Worm (Caenorhabditis elegans) whole organism, L2 larva: ENCODE results near the gene ani-2.

ENCODE experiments used
- C34F6.9 ChIP-seq: fragments of 150-350 bp; optimal IDR thresholded peaks from 2 replicates; lab custom pipeline; 2014; ENCODE audit warnings: missing biosample characterization, missing genetic modification characterization
- F13H6.1 ChIP-seq: sonication (generic microtip); optimal IDR thresholded peaks from 2 replicates; lab custom pipeline; 2016; ENCODE audit warnings: missing genetic modification characterization, missing compliant biosample characterization
- R02D3.7 ChIP-seq: fragments of 150-350 bp; optimal IDR thresholded peaks from 2 replicates; lab custom pipeline; 2014; ENCODE audit warnings: missing biosample characterization, missing genetic modification characterization
- Y55F3AM.14 ChIP-seq: fragments of 200-800 bp; sonication (Bioruptor generic); optimal IDR thresholded peaks from 2 replicates; lab custom pipeline; 2018; ENCODE audit warnings: mild to moderate bottlenecking, missing genetic modification characterization, missing compliant biosample characterization
- ZK546.5 ChIP-seq: sonication (generic microtip); optimal IDR thresholded peaks from 2 replicates; lab custom pipeline; 2017; ENCODE audit warnings: missing biosample characterization, missing genetic modification characterization
- alr-1 ChIP-seq: fragments of 150-350 bp; optimal IDR thresholded peaks from 2 replicates; lab custom pipeline; 2014; ENCODE audit warnings: missing biosample characterization, missing genetic modification characterization
- aly-2 ChIP-seq: fragments of 150-350 bp; optimal IDR thresholded peaks from 2 replicates; lab custom pipeline; 2014; ENCODE audit warnings: missing biosample characterization, missing genetic modification characterization
- ama-1 ChIP-seq: fragments of 150-350 bp; optimal IDR thresholded peaks from 2 replicates; lab custom pipeline; 2018; ENCODE audit warnings: inconsistent platforms
- blmp-1 ChIP-seq: sonication (generic microtip); optimal IDR thresholded peaks from 2 replicates; lab custom pipeline; 2017; ENCODE audit warnings: missing genetic modification characterization, mild to moderate bottlenecking, missing compliant biosample characterization, antibody characterized with exemption, moderate library complexity; ENCODE audit not compliant: insufficient read depth
- ceh-16 ChIP-seq: fragments of 150-350 bp; optimal IDR thresholded peaks from 2 replicates; lab custom pipeline; 2014; ENCODE audit warnings: missing biosample characterization, missing genetic modification characterization
- ceh-82 ChIP-seq: fragments of 150-350 bp; optimal IDR thresholded peaks from 2 replicates; lab custom pipeline; 2014; ENCODE audit warnings: missing biosample characterization, missing genetic modification characterization
- crh-2 ChIP-seq: sonication (generic microtip); optimal IDR thresholded peaks from 2 replicates; lab custom pipeline; 2017; ENCODE audit warnings: missing biosample characterization, missing genetic modification characterization
- dmd-4 ChIP-seq: sonication (generic microtip); optimal IDR thresholded peaks from 2 replicates; lab custom pipeline; 2017; ENCODE audit warnings: missing biosample characterization, missing genetic modification characterization
- egl-27 ChIP-seq: sonication (generic microtip); optimal IDR thresholded peaks from 3 replicates; lab custom pipeline; 2017; ENCODE audit warnings: missing biosample characterization, missing genetic modification reagents, missing genetic modification characterization
- elt-3 ChIP-seq: sonication (generic microtip); optimal IDR thresholded peaks from 2 replicates; lab custom pipeline; 2017; ENCODE audit warnings: missing biosample characterization, missing genetic modification characterization
- fos-1 ChIP-seq: fragments of 150-350 bp; optimal IDR thresholded peaks from 2 replicates; lab custom pipeline; 2014; ENCODE audit warnings: missing biosample characterization, missing genetic modification characterization
- gmeb-1 ChIP-seq: fragments of 150-350 bp; optimal IDR thresholded peaks from 2 replicates; lab custom pipeline; 2014; ENCODE audit warnings: missing biosample characterization, missing genetic modification characterization
- lin-11 ChIP-seq: fragments of 150-350 bp; sonication (generic microtip); optimal IDR thresholded peaks from 2 replicates; lab custom pipeline; 2014; ENCODE audit warnings: missing biosample characterization, missing genetic modification characterization, inconsistent platforms, mixed read lengths
- lin-13 ChIP-seq: fragments of 150-350 bp; optimal IDR thresholded peaks from 2 replicates; lab custom pipeline; 2014; ENCODE audit warnings: missing biosample characterization, missing genetic modification reagents, missing genetic modification characterization
- lin-39 ChIP-seq: fragments of 150-350 bp; optimal IDR thresholded peaks from 2 replicates; lab custom pipeline; 2014; ENCODE audit warnings: missing biosample characterization, missing genetic modification reagents, missing genetic modification characterization
- lsy-2 ChIP-seq, 2 experiments: fragments of 150-350 bp in 1 of 2; sonication (generic microtip) in 1 of 2; optimal IDR thresholded peaks; 2 replicates each; lab custom pipeline; 2014 to 2017; ENCODE audit warnings: missing biosample characterization in 2 of 2, missing genetic modification characterization in 2 of 2
- mab-5 ChIP-seq: fragments of 150-350 bp; optimal IDR thresholded peaks from 2 replicates; lab custom pipeline; 2014; ENCODE audit warnings: missing biosample characterization, missing genetic modification characterization
- mbf-1 ChIP-seq: sonication (generic microtip); optimal IDR thresholded peaks from 2 replicates; lab custom pipeline; 2017; ENCODE audit warnings: missing biosample characterization, missing genetic modification characterization
- mdl-1 ChIP-seq, 2 experiments: fragments of 150-350 bp in 1 of 2; sonication (generic microtip) in 1 of 2; optimal IDR thresholded peaks; 2 replicates each; lab custom pipeline; 2017; ENCODE audit warnings: missing biosample characterization in 2 of 2, missing genetic modification characterization in 2 of 2
- nhr-11 ChIP-seq: fragments of 150-350 bp; optimal IDR thresholded peaks from 2 replicates; lab custom pipeline; 2014; ENCODE audit warnings: missing biosample characterization, missing genetic modification characterization
- nhr-12 ChIP-seq: fragments of 150-350 bp; optimal IDR thresholded peaks from 2 replicates; lab custom pipeline; 2014; ENCODE audit warnings: missing biosample characterization, missing genetic modification characterization
- nhr-129 ChIP-seq: fragments of 150-350 bp; optimal IDR thresholded peaks from 2 replicates; lab custom pipeline; 2014; ENCODE audit warnings: missing biosample characterization, missing genetic modification characterization
- nhr-21 ChIP-seq: fragments of 150-350 bp; optimal IDR thresholded peaks from 2 replicates; lab custom pipeline; 2014; ENCODE audit warnings: missing biosample characterization, missing genetic modification characterization
- nhr-23 ChIP-seq: fragments of 150-350 bp; optimal IDR thresholded peaks from 2 replicates; lab custom pipeline; 2014; ENCODE audit warnings: missing biosample characterization, missing genetic modification reagents, missing genetic modification characterization
- nhr-237 ChIP-seq: fragments of 150-350 bp; optimal IDR thresholded peaks from 2 replicates; lab custom pipeline; 2014; ENCODE audit warnings: missing biosample characterization, missing genetic modification characterization
- nhr-25 ChIP-seq: fragments of 150-350 bp; sonication (generic microtip); optimal IDR thresholded peaks from 3 replicates; lab custom pipeline; 2014; ENCODE audit warnings: missing biosample characterization, missing genetic modification characterization
- nhr-6 ChIP-seq: fragments of 150-350 bp; optimal IDR thresholded peaks from 2 replicates; lab custom pipeline; 2014; ENCODE audit warnings: missing biosample characterization, missing genetic modification characterization
- nhr-77 ChIP-seq: fragments of 150-350 bp; optimal IDR thresholded peaks from 2 replicates; lab custom pipeline; 2014; ENCODE audit warnings: missing biosample characterization, missing genetic modification characterization
- peb-1 ChIP-seq: fragments of 150-350 bp; optimal IDR thresholded peaks from 2 replicates; lab custom pipeline; 2014; ENCODE audit warnings: missing biosample characterization, missing genetic modification characterization
- sem-4 ChIP-seq: fragments of 150-350 bp; optimal IDR thresholded peaks from 2 replicates; lab custom pipeline; 2014; ENCODE audit warnings: missing biosample characterization, missing genetic modification reagents, missing genetic modification characterization
- skn-1 ChIP-seq: sonication (generic microtip); optimal IDR thresholded peaks from 2 replicates; lab custom pipeline; 2017; ENCODE audit warnings: missing biosample characterization, missing genetic modification characterization
- sma-3 ChIP-seq: sonication (generic microtip); optimal IDR thresholded peaks from 2 replicates; lab custom pipeline; 2016; ENCODE audit warnings: missing genetic modification reagents, missing genetic modification characterization, missing compliant biosample characterization
- sma-9 ChIP-seq, 2 experiments: fragments of 150-350 bp in 1 of 2; sonication (generic microtip) in 1 of 2; optimal IDR thresholded peaks; 2 replicates each; lab custom pipeline; 2014 to 2016; ENCODE audit warnings: missing genetic modification characterization in 2 of 2, mild to moderate bottlenecking in 1 of 2, missing biosample characterization in 1 of 2, missing compliant biosample characterization in 1 of 2, missing genetic modification reagents in 1 of 2, moderate library complexity in 1 of 2
- snpc-4 ChIP-seq: fragments of 150-350 bp; optimal IDR thresholded peaks from 2 replicates; lab custom pipeline; 2014; ENCODE audit warnings: missing biosample characterization, missing genetic modification characterization
- unc-39 ChIP-seq: fragments of 150-350 bp; optimal IDR thresholded peaks from 2 replicates; lab custom pipeline; 2014; ENCODE audit warnings: missing biosample characterization, missing genetic modification characterization
- unc-55 ChIP-seq: fragments of 150-350 bp; sonication (generic microtip); optimal IDR thresholded peaks from 3 replicates; lab custom pipeline; 2014; ENCODE audit warnings: missing biosample characterization, missing genetic modification reagents, missing genetic modification characterization
- unc-62 ChIP-seq: fragments of 150-350 bp; optimal IDR thresholded peaks from 2 replicates; lab custom pipeline; 2014; ENCODE audit warnings: missing biosample characterization, missing genetic modification reagents, missing genetic modification characterization
- zag-1 ChIP-seq: fragments of 150-350 bp; optimal IDR thresholded peaks from 2 replicates; lab custom pipeline; 2014; ENCODE audit warnings: missing biosample characterization, missing genetic modification characterization
- ztf-1 ChIP-seq: fragments of 200-800 bp; sonication (Bioruptor generic); conservative IDR thresholded peaks from 2 replicates; pipeline ENCODE4 v1.3.6; 2022; ENCODE audit warnings: missing genetic modification characterization, missing compliant biosample characterization
- ztf-11 ChIP-seq: sonication (generic microtip); optimal IDR thresholded peaks from 2 replicates; lab custom pipeline; 2017; ENCODE audit warnings: missing biosample characterization, missing genetic modification characterization
- ztf-4 ChIP-seq: fragments of 150-350 bp; optimal IDR thresholded peaks from 2 replicates; lab custom pipeline; 2014; ENCODE audit warnings: missing biosample characterization, missing genetic modification characterization

Gene ani-2

DNA sequence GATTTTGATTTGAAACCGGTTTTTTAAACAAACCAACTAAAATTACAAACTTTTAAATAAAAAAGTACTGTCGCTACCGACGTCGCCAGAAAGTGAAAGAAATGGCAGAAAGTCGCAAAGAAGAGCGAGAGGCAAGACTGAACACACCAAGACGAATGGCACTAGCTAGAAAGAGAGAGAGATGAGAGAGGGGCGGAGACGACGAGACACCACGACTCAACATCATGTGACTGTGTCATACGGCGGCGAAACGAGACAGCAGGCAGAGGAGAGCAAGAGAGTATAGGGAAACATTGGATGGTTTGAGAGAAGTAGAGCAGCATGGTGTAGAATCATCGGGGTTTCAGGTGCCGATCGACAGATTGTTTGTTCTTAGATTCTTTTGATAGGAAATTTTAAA is 16.8 kb downstream of the ani-2 start (continued):
- TF ChIP-seq unc-62 (GFP tag; lab: Kevin White, UChicago): peak; percentile 64

DNA sequence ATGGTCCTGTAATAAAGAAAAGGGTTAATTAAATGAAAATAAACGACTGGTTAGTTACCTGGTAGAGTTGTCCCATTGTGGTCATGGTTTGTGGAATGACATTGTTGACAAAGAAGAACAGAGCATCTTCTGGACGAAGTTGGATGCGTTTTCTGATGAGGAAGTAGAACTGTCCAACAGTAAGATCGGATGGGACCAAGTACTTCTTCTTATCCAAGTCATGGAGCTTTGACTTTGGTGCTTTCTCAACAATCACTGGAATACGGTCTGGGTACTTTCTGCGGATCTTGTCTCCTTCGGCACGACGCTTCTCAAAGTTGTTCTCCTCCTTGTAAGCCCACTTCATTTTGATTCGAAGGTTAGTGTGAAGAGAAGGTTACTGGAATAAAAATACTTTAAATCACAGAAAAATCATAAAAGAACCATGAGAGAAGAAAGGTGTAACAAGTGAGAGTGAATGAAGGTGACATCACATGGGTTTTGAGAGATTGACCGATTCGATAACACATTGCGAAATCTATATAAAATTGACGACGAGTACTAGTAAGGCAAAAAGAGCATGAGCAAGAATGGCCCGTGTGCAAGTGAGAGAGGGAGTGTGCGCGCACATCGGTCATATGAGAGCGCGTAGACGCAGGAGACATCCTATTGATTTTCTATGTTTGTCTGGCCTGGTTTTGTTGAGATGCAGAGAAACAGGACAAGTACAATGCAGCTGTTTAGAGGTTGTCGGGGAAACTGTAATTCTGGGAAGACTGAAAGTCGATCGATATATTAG is 17.6 kb downstream of the ani-2 start, which contains the start of gene lgg-1:
Gene lgg-1, minus strand, starts transcription at position 379 of the 778 bp plus-strand sequence.
- TF ChIP-seq unc-55 (GFP tag; lab: Kevin White, UChicago) (peak; percentile 68), unc-39 (tag; lab: Kevin White, UChicago) (no peak), lin-11 (tag; lab: Kevin White, UChicago) (peak; percentile 60), ceh-82 (tag; lab: Kevin White, UChicago) (peak; percentile 28), ama-1 (lab: Kevin White, UChicago) (peak; percentile 97), nhr-12 (tag; lab: Kevin White, UChicago) (no peak), snpc-4 (tag; lab: Kevin White, UChicago) (no peak), lin-13 (GFP tag; lab: Kevin White, UChicago) (peak; percentile 15), nhr-77 (tag; lab: Kevin White, UChicago) (no peak), elt-3 (tag; lab: Kevin White, UChicago) (no peak), peb-1 (tag; lab: Kevin White, UChicago) (no peak), F13H6.1 (tag; lab: Kevin White, UChicago) (no peak), nhr-129 (tag; lab: Kevin White, UChicago) (peak; percentile 91), sma-9 (GFP tag; optimal IDR thresholded peaks at IDR 0.05; lab: Kevin White, UChicago) (peak; percentile 51), sma-9 (tag; optimal IDR thresholded peaks at IDR 0.05; lab: Kevin White, UChicago) (no peak), sem-4 (tag; lab: Kevin White, UChicago) (peak; percentile 9), ZK546.5 (tag; lab: Kevin White, UChicago) (no peak), nhr-6 (peak; percentile 48), skn-1 (no peak), nhr-237 (no peak), ztf-4 (tag; lab: Kevin White, UChicago) (no peak), mab-5 (tag; lab: Kevin White, UChicago) (no peak), nhr-23 (tag; lab: Kevin White, UChicago) (no peak), blmp-1 (tag; lab: Kevin White, UChicago) (peak; percentile 83), mdl-1 (tag; optimal IDR thresholded peaks at IDR 0.05; lab: Kevin White, UChicago) (peak; percentile 14 to 25), sma-3 (GFP tag; lab: Kevin White, UChicago) (peak; percentile 35), egl-27 (tag; lab: Kevin White, UChicago) (peak; percentile 45), gmeb-1 (tag; lab: Kevin White, UChicago) (no peak), nhr-11 (tag; lab: Kevin White, UChicago) (no peak), R02D3.7 (tag; lab: Kevin White, UChicago) (no peak), lin-39 (tag; lab: Kevin White, UChicago) (no peak), alr-1 (tag; lab: Kevin White, UChicago) (no peak), dmd-4 (tag; lab: Kevin White, UChicago) (no peak), nhr-25 (tag; lab: Kevin White, UChicago) (peak; percentile 55), C34F6.9 (tag; lab: Kevin White, UChicago) (peak; percentile 81), ztf-11 (tag; lab: Kevin White, UChicago) (no peak), ceh-16 (tag; lab: Kevin White, UChicago) (no peak), fos-1 (tag; lab: Kevin White, UChicago) (peak; percentile 55), mbf-1 (tag; lab: Kevin White, UChicago) (no peak), crh-2 (tag; lab: Kevin White, UChicago) (peak; percentile 51), lsy-2 (tag; optimal IDR thresholded peaks at IDR 0.05; lab: Kevin White, UChicago) (peak; percentile 36 to 59), zag-1 (tag; lab: Kevin White, UChicago) (peak; percentile 71), ztf-1 (GFP tag; lab: Robert Waterston, UW) (no peak), nhr-21 (tag; lab: Kevin White, UChicago) (peak; percentile 50), aly-2 (tag; lab: Kevin White, UChicago) (no peak), Y55F3AM.14 (GFP tag; lab: Kevin White, UChicago) (peak; percentile 36), unc-62 (GFP tag; lab: Kevin White, UChicago) (peak; percentile 14)
- TF ChIP-seq, all 48 proteins: peak for 22
